Fruit fly (Drosophila melanogaster): ENCODE measurements around the gene Hyls1.
A peak's percentile ranks its signal among the peaks of the same experiment; 100 is the strongest.

Hyls1 gene

dm6 chr2L:16307026-16307703 lies 45.3 kb downstream of the Hyls1 start, which contains the start of the genes CG5861 and Syx5:
Gene CG5861, minus strand, starts transcription at chr2L:16307298.
Gene Syx5, plus strand, starts transcription at chr2L:16307346.
- TF ChIP-seq CG9876 (GFP tag; optimal IDR thresholded peaks at IDR 0.05) (no peak), sd (tag; optimal IDR thresholded peaks at IDR 0.05) (peak; percentile 63), CG3163 (GFP tag; optimal IDR thresholded peaks at IDR 0.05) (no peak), Atf3 (GFP tag; optimal IDR thresholded peaks at IDR 0.05) (no peak), row (GFP tag; IDR thresholded peaks at IDR 0.05) (peak; percentile 86), Fer3 (tag; optimal IDR thresholded peaks at IDR 0.05) (peak; percentile 60), CG17612 (GFP tag; IDR thresholded peaks at IDR 0.05) (no peak), CG10366 (GFP tag; IDR thresholded peaks at IDR 0.05) (peak; percentile 42), Hey (tag; optimal IDR thresholded peaks at IDR 0.05) (no peak), Nf-YC (tag; optimal IDR thresholded peaks at IDR 0.05) (peak; percentile 75), ttk (GFP tag; IDR thresholded peaks at IDR 0.05) (no peak), HHEX (GFP tag; optimal IDR thresholded peaks at IDR 0.05) (no peak), MBD-R2 (GFP tag; IDR thresholded peaks at IDR 0.05) (peak; percentile 87), CG10543 (GFP tag; optimal IDR thresholded peaks at IDR 0.05) (peak; percentile 75), ewg (GFP tag; optimal IDR thresholded peaks at IDR 0.05) (no peak), CG17328 (GFP tag; IDR thresholded peaks at IDR 0.05) (0 out of 2 replicates have a peak, but pooled peaks have one; percentile 54), cato (GFP tag; optimal IDR thresholded peaks at IDR 0.05; ENCODE audit: borderline replicate concordance) (no peak), luna (GFP tag; optimal IDR thresholded peaks at IDR 0.05) (no peak), CG16863 (GFP tag; optimal IDR thresholded peaks at IDR 0.05) (no peak), eyg (GFP tag; optimal IDR thresholded peaks at IDR 0.05) (no peak), BEAF-32 (GFP tag; optimal IDR thresholded peaks at IDR 0.05) (peak; percentile 86), Gsc (GFP tag; IDR thresholded peaks at IDR 0.05) (no peak), CG8290 (GFP tag; optimal IDR thresholded peaks at IDR 0.05) (peak; percentile 21), CG8290 (tag; optimal IDR thresholded peaks at IDR 0.05) (no peak), ro (GFP tag; IDR thresholded peaks at IDR 0.05) (no peak), run (tag; optimal IDR thresholded peaks at IDR 0.05) (no peak), ATbp (GFP tag; optimal IDR thresholded peaks at IDR 0.05) (no peak), CG4282 (GFP tag; optimal IDR thresholded peaks at IDR 0.05) (no peak), CG18476 (GFP tag; optimal IDR thresholded peaks at IDR 0.05) (no peak), CG34224 (GFP tag; IDR thresholded peaks at IDR 0.05; ENCODE audit: partially characterized antibody) (peak; percentile 92), CG12659 (GFP tag; optimal IDR thresholded peaks at IDR 0.05) (peak; percentile 81), Dip3 (GFP tag; optimal IDR thresholded peaks at IDR 0.05) (no peak), trh (GFP tag; optimal IDR thresholded peaks at IDR 0.05) (no peak), croc (GFP tag; conservative IDR thresholded peaks at IDR 0.05) (no peak), hb (GFP tag; IDR thresholded peaks at IDR 0.05; ENCODE audit: partially characterized antibody) (peak; percentile 70; the same call in 1 of the 3 replicates), CG7987 (GFP tag; optimal IDR thresholded peaks at IDR 0.05) (peak; percentile 17), dmrt99B (tag; optimal IDR thresholded peaks at IDR 0.05) (no peak), Med (GFP tag) (peak; percentile 48), D19A (tag; optimal IDR thresholded peaks at IDR 0.05) (peak; percentile 46), CG2120 (GFP tag; optimal IDR thresholded peaks at IDR 0.05) (peak; percentile 63), Eip74EF (GFP tag; optimal IDR thresholded peaks at IDR 0.05) (peak in 1 of 2 experiments; percentile 0), CG11456 (GFP tag; IDR thresholded peaks at IDR 0.05) (peak; percentile 70; the same call in 2 of the 3 replicates), CG4707 (GFP tag; optimal IDR thresholded peaks at IDR 0.05) (no peak), Antp (GFP tag; optimal IDR thresholded peaks at IDR 0.05) (no peak), E2f2 (GFP tag; IDR thresholded peaks at IDR 0.05) (peak; percentile 54), slou (GFP tag; optimal IDR thresholded peaks at IDR 0.05) (no peak), CHES-1-like (GFP tag; optimal IDR thresholded peaks at IDR 0.05) (no peak), gce (GFP tag; IDR thresholded peaks at IDR 0.05) (no peak), CG1602 (GFP tag; optimal IDR thresholded peaks at IDR 0.05) (no peak), Trl (optimal IDR thresholded peaks at IDR 0.05) (no peak), Trl (GFP tag; optimal IDR thresholded peaks at IDR 0.05) (no peak)
